Fruit fly (Drosophila melanogaster) whole organism, embryonic: Measurements from ENCODE around the gene aru.

Source experiments
- B-H1 ChIP-seq: fragments of 200-800 bp; sonication (Bioruptor generic); IDR thresholded peaks from 3 replicates; pipeline ENCODE4 v1.3.6; 2022; ENCODE audit warnings: missing biosample characterization, missing genetic modification characterization
- CG1024 ChIP-seq: fragments of 200-800 bp; sonication (Bioruptor generic); IDR thresholded peaks from 2 replicates; pipeline ENCODE4 v1.3.6; 2022; ENCODE audit warnings: missing biosample characterization, missing genetic modification characterization
- CG10979 ChIP-seq: fragments of 200-800 bp; sonication (Bioruptor generic); optimal IDR thresholded peaks from 2 replicates; lab custom pipeline; 2018; ENCODE audit warnings: missing biosample characterization, mild to moderate bottlenecking, missing genetic modification characterization, moderate library complexity
- CG11504 ChIP-seq: fragments of 200-800 bp; sonication (Bioruptor generic); optimal IDR thresholded peaks from 3 replicates; lab custom pipeline; 2019; ENCODE audit warnings: missing biosample characterization, mild to moderate bottlenecking, missing genetic modification characterization, moderate library complexity
- CG11695 ChIP-seq: fragments of 200-800 bp; sonication (Bioruptor generic); IDR thresholded peaks from 3 replicates; pipeline ENCODE4 v1.3.6; 2022; ENCODE audit warnings: missing biosample characterization, missing genetic modification characterization
- CG1233 ChIP-seq: fragments of 200-800 bp; sonication (Bioruptor generic); optimal IDR thresholded peaks from 4 replicates; lab custom pipeline; 2018; ENCODE audit warnings: missing biosample characterization, mild to moderate bottlenecking, missing genetic modification characterization
- CG12744 ChIP-seq: fragments of 200-800 bp; sonication (Bioruptor generic); optimal IDR thresholded peaks from 2 replicates; lab custom pipeline; 2016; ENCODE audit warnings: missing biosample characterization, missing genetic modification characterization
- CG14667 ChIP-seq: fragments of 200-800 bp; sonication (Bioruptor generic); IDR thresholded peaks from 2 replicates; pipeline ENCODE4 v1.3.6; 2022; ENCODE audit warnings: missing biosample characterization, missing genetic modification characterization
- CG15011 ChIP-seq: fragments of 200-800 bp; sonication (Bioruptor generic); optimal IDR thresholded peaks from 3 replicates; lab custom pipeline; 2018; ENCODE audit warnings: missing biosample characterization, mild to moderate bottlenecking, missing genetic modification characterization
- CG1529 ChIP-seq: fragments of 200-800 bp; sonication (Bioruptor generic); optimal IDR thresholded peaks from 3 replicates; lab custom pipeline; 2018; ENCODE audit warnings: missing biosample characterization, missing genetic modification characterization
- CG18011 ChIP-seq: fragments of 200-800 bp; sonication (Bioruptor generic); optimal IDR thresholded peaks from 2 replicates; lab custom pipeline; 2017; ENCODE audit warnings: missing biosample characterization, missing genetic modification characterization, mild to moderate bottlenecking, moderate library complexity, missing genotype
- CG18599 ChIP-seq: fragments of 200-800 bp; sonication (Bioruptor generic); optimal IDR thresholded peaks from 3 replicates; lab custom pipeline; 2017; ENCODE audit warnings: missing biosample characterization, missing genetic modification characterization, mild to moderate bottlenecking, moderate library complexity, missing genetic modification reagents
- CG2116 ChIP-seq: fragments of 200-800 bp; sonication (Bioruptor generic); optimal IDR thresholded peaks from 3 replicates; lab custom pipeline; 2018; ENCODE audit warnings: missing biosample characterization, mild to moderate bottlenecking, missing genetic modification characterization
- CG2889 ChIP-seq: fragments of 200-800 bp; sonication (Bioruptor generic); IDR thresholded peaks from 3 replicates; pipeline ENCODE4 v1.3.6; 2022; ENCODE audit warnings: missing biosample characterization, missing genetic modification characterization
- CG32767 ChIP-seq: fragments of 200-800 bp; sonication (Bioruptor generic); IDR thresholded peaks from 2 replicates; pipeline ENCODE4 v1.3.6; 2022; ENCODE audit warnings: missing biosample characterization, missing genetic modification characterization
- CG3847 ChIP-seq: fragments of 200-800 bp; sonication (Bioruptor generic); IDR thresholded peaks from 2 replicates; pipeline ENCODE4 v1.3.6; 2022; ENCODE audit warnings: missing biosample characterization, missing genetic modification characterization
- CG43689 ChIP-seq: fragments of 200-800 bp; sonication (Bioruptor generic); IDR thresholded peaks from 2 replicates; pipeline ENCODE4 v1.3.6; 2022; ENCODE audit warnings: missing biosample characterization, missing genetic modification characterization
- CG5953 ChIP-seq: fragments of 200-800 bp; sonication (Bioruptor generic); IDR thresholded peaks from 2 replicates; pipeline ENCODE4 v1.3.6; 2022; ENCODE audit warnings: missing biosample characterization, missing genetic modification characterization
- CG7556 ChIP-seq: fragments of 200-800 bp; sonication (Bioruptor generic); optimal IDR thresholded peaks from 2 replicates; lab custom pipeline; 2017; ENCODE audit warnings: missing biosample characterization, mild to moderate bottlenecking, missing genetic modification characterization
- CG7745 ChIP-seq: fragments of 200-800 bp; sonication (Bioruptor generic); optimal IDR thresholded peaks from 2 replicates; lab custom pipeline; 2018; ENCODE audit warnings: missing biosample characterization, mild to moderate bottlenecking, missing genetic modification characterization, moderate library complexity
- CG7786 ChIP-seq: fragments of 200-800 bp; sonication (Bioruptor generic); optimal IDR thresholded peaks from 2 replicates; lab custom pipeline; 2016; ENCODE audit warnings: missing biosample characterization, missing genetic modification characterization
- CG8924 ChIP-seq: fragments of 200-800 bp; optimal IDR thresholded peaks from 3 replicates; lab custom pipeline; 2019; ENCODE audit warnings: missing biosample characterization, mild to moderate bottlenecking, missing genetic modification characterization, moderate library complexity
- CG8944 ChIP-seq: fragments of 200-800 bp; sonication (Bioruptor generic); optimal IDR thresholded peaks from 3 replicates; lab custom pipeline; 2016; ENCODE audit warnings: missing biosample characterization, missing genetic modification characterization
- CG9437 ChIP-seq: fragments of 200-800 bp; sonication (Bioruptor generic); optimal IDR thresholded peaks from 2 replicates; lab custom pipeline; 2018; ENCODE audit warnings: missing biosample characterization, mild to moderate bottlenecking, missing genetic modification characterization
- CG9727 ChIP-seq: fragments of 200-800 bp; sonication (Bioruptor generic); optimal IDR thresholded peaks from 3 replicates; lab custom pipeline; 2017; ENCODE audit warnings: missing biosample characterization, mild to moderate bottlenecking, missing genetic modification characterization
- GATAe ChIP-seq: fragments of 200-800 bp; sonication (Bioruptor generic); conservative IDR thresholded peaks from 2 replicates; pipeline ENCODE4 v1.3.6; 2022; ENCODE audit warnings: missing biosample characterization, missing genetic modification characterization
- HLH3B ChIP-seq: fragments of 200-800 bp; sonication (Bioruptor generic); IDR thresholded peaks from 2 replicates; pipeline ENCODE4 v1.3.6; 2022; ENCODE audit warnings: missing biosample characterization, missing genetic modification characterization
- Lim3 ChIP-seq: fragments of 200-800 bp; sonication (Bioruptor generic); IDR thresholded peaks from 2 replicates; pipeline ENCODE4 v1.3.6; 2022; ENCODE audit warnings: missing biosample characterization, missing genetic modification characterization
- Med ChIP-seq: fragments of 200-800 bp; sonication (Bioruptor generic); peaks from one replicate; lab custom pipeline; 2016; ENCODE audit warnings: missing biosample characterization, missing genetic modification characterization, mild to moderate bottlenecking, inconsistent platforms, moderate library complexity
- Oli ChIP-seq: fragments of 200-800 bp; sonication (Bioruptor generic); optimal IDR thresholded peaks from 2 replicates; lab custom pipeline; 2018; ENCODE audit warnings: missing biosample characterization, mild to moderate bottlenecking, missing genetic modification characterization, moderate library complexity
- Ptx1 ChIP-seq: fragments of 200-800 bp; sonication (Bioruptor generic); IDR thresholded peaks from 2 replicates; pipeline ENCODE4 v1.3.6; 2022; ENCODE audit warnings: missing biosample characterization, missing genetic modification characterization
- Taf1 ChIP-seq: fragments of 200-800 bp; sonication (Bioruptor generic); IDR thresholded peaks from 2 replicates; pipeline ENCODE4 v1.3.6; 2022; ENCODE audit warnings: missing biosample characterization, missing genetic modification characterization
- Tbp ChIP-seq: fragments of >200 bp; optimal IDR thresholded peaks from 2 replicates; lab custom pipeline; 2018; ENCODE audit warnings: missing biosample characterization, missing genetic modification characterization
- da ChIP-seq: fragments of 200-800 bp; sonication (Bioruptor generic); optimal IDR thresholded peaks from 2 replicates; lab custom pipeline; 2016; ENCODE audit warnings: missing biosample characterization, missing genetic modification characterization
- dm ChIP-seq: fragments of 200-800 bp; sonication (Bioruptor generic); optimal IDR thresholded peaks from 3 replicates; lab custom pipeline; 2016; ENCODE audit warnings: missing biosample characterization, missing genetic modification characterization
- dmrt11E ChIP-seq: fragments of 200-800 bp; sonication (Bioruptor generic); optimal IDR thresholded peaks from 3 replicates; lab custom pipeline; 2018; ENCODE audit warnings: missing biosample characterization, mild to moderate bottlenecking, missing genetic modification characterization, moderate library complexity
- esg ChIP-seq: fragments of 200-800 bp; sonication (Bioruptor generic); conservative IDR thresholded peaks from 2 replicates; pipeline ENCODE4 v1.3.6; 2022; ENCODE audit warnings: missing biosample characterization, missing genetic modification characterization
- grau ChIP-seq: fragments of 200-800 bp; optimal IDR thresholded peaks from 3 replicates; lab custom pipeline; 2019; ENCODE audit warnings: missing biosample characterization, mild to moderate bottlenecking, missing genetic modification characterization, moderate library complexity
- hbn ChIP-seq: fragments of 200-800 bp; sonication (Bioruptor generic); IDR thresholded peaks from 2 replicates; pipeline ENCODE4 v1.3.6; 2022; ENCODE audit warnings: missing biosample characterization, missing genetic modification characterization; ENCODE audit not compliant: partially characterized antibody
- kni ChIP-seq: fragments of 200-800 bp; sonication (Bioruptor generic); optimal IDR thresholded peaks from 3 replicates; lab custom pipeline; 2017; ENCODE audit warnings: mild to moderate bottlenecking, missing biosample characterization, missing genetic modification reagents, missing genetic modification characterization
- lab ChIP-seq: fragments of 200-800 bp; sonication (Bioruptor generic); optimal IDR thresholded peaks from 3 replicates; lab custom pipeline; 2017; ENCODE audit warnings: missing biosample characterization, missing genetic modification characterization, mild to moderate bottlenecking, moderate library complexity, missing genetic modification reagents
- mam ChIP-seq: fragments of 200-800 bp; sonication (Bioruptor generic); optimal IDR thresholded peaks from 3 replicates; lab custom pipeline; 2016; ENCODE audit warnings: missing biosample characterization, missing genetic modification characterization
- mld ChIP-seq: fragments of 200-800 bp; sonication (Bioruptor generic); IDR thresholded peaks from 3 replicates; pipeline ENCODE4 v1.3.6; 2022; ENCODE audit warnings: missing biosample characterization, missing genetic modification characterization; ENCODE audit not compliant: partially characterized antibody
- nerfin-1 ChIP-seq: fragments of 200-800 bp; sonication (Bioruptor generic); optimal IDR thresholded peaks from 3 replicates; lab custom pipeline; 2019; ENCODE audit warnings: missing biosample characterization, mild to moderate bottlenecking, missing genetic modification characterization, moderate library complexity
- pb ChIP-seq: fragments of 200-800 bp; sonication (Bioruptor generic); optimal IDR thresholded peaks from 3 replicates; lab custom pipeline; 2016; ENCODE audit warnings: missing biosample characterization, missing genetic modification characterization
- pnt ChIP-seq: fragments of 200-800 bp; sonication (Bioruptor generic); optimal IDR thresholded peaks from 3 replicates; lab custom pipeline; 2016; ENCODE audit warnings: missing biosample characterization, missing genetic modification characterization
- rib ChIP-seq: fragments of 200-800 bp; sonication (Bioruptor generic); IDR thresholded peaks from 2 replicates; pipeline ENCODE4 v1.3.6; 2022; ENCODE audit warnings: missing biosample characterization, missing genetic modification characterization
- row ChIP-seq: fragments of 200-800 bp; sonication (Bioruptor generic); IDR thresholded peaks from 3 replicates; pipeline ENCODE4 v1.3.6; 2022; ENCODE audit warnings: missing biosample characterization, missing genetic modification characterization
- ttk ChIP-seq: fragments of 200-800 bp; sonication (Bioruptor generic); IDR thresholded peaks from 2 replicates; pipeline ENCODE4 v2.1.2; 2022; ENCODE audit warnings: missing biosample characterization, missing genetic modification characterization
- unpg ChIP-seq: fragments of 200-800 bp; sonication (Bioruptor generic); optimal IDR thresholded peaks from 3 replicates; lab custom pipeline; 2018; ENCODE audit warnings: missing biosample characterization, mild to moderate bottlenecking, missing genetic modification characterization, moderate library complexity
- zfh2 ChIP-seq: fragments of 200-800 bp; sonication (Bioruptor generic); optimal IDR thresholded peaks from 2 replicates; lab custom pipeline; 2016; ENCODE audit warnings: missing biosample characterization, missing genetic modification characterization

The aru gene

dm6 chr2L:889799-890198 is 21.6 kb upstream of the aru start (continued):
- TF ChIP-seq grau (no peak), CG18011 (GFP tag; lab: Kevin White, UChicago) (no peak), CG11504 (tag; lab: Kevin White, UChicago) (peak; percentile 3), CG8944 (GFP tag; lab: Kevin White, UChicago) (no peak), Taf1 (GFP tag; lab: Robert Waterston, UW) (peak; percentile 26; the same call in 1 of the 2 replicates), rib (GFP tag; lab: Robert Waterston, UW) (no peak), pb (GFP tag; lab: Kevin White, UChicago) (no peak), CG11695 (0 out of 3 replicates have a peak, but pooled peaks have one; percentile 19), HLH3B (GFP tag; lab: Robert Waterston, UW) (peak; percentile 44; the same call in 1 of the 2 replicates), CG1233 (GFP tag; lab: Kevin White, UChicago) (no peak), CG2116 (GFP tag; lab: Kevin White, UChicago) (no peak), kni (no peak), CG32767 (GFP tag; lab: Robert Waterston, UW) (peak; percentile 31; the same call in 1 of the 2 replicates), CG7745 (no peak), CG7786 (GFP tag; lab: Kevin White, UChicago) (peak; percentile 54), dm (GFP tag; lab: Kevin White, UChicago) (no peak), ttk (GFP tag; lab: Robert Waterston, UW) (peak; percentile 40; the same call in 1 of the 2 replicates), dmrt11E (tag; lab: Kevin White, UChicago) (no peak), esg (GFP tag; lab: Robert Waterston, UW) (peak; percentile 60; the same call in 1 of the 2 replicates), CG7556 (GFP tag; lab: Kevin White, UChicago) (peak; percentile 11), CG18599 (peak; percentile 40), CG43689 (no peak), unpg (GFP tag; lab: Kevin White, UChicago) (no peak), Lim3 (no peak), hbn (GFP tag; lab: Robert Waterston, UW) (no peak), CG9437 (GFP tag; lab: Kevin White, UChicago) (peak; percentile 18), B-H1 (GFP tag; lab: Robert Waterston, UW) (no peak; the same call in 2 of the 3 replicates), CG2889 (GFP tag; lab: Robert Waterston, UW) (peak; percentile 40; the same call in 1 of the 3 replicates), pnt (no peak), Tbp (GFP tag; lab: Kevin White, UChicago) (no peak), mld (GFP tag; lab: Robert Waterston, UW) (no peak), zfh2 (GFP tag; lab: Kevin White, UChicago) (no peak), mam (GFP tag; lab: Kevin White, UChicago) (peak; percentile 25), CG12744 (GFP tag; lab: Kevin White, UChicago) (no peak), CG8924 (tag; lab: Kevin White, UChicago) (peak; percentile 26), CG5953 (GFP tag; lab: Robert Waterston, UW) (peak; percentile 39; the same call in 1 of the 2 replicates), GATAe (GFP tag; lab: Robert Waterston, UW) (no peak), CG10979 (tag; lab: Kevin White, UChicago) (no peak), CG14667 (GFP tag; lab: Robert Waterston, UW) (0 out of 2 replicates have a peak, but pooled peaks have one; percentile 37), Med (GFP tag; lab: Kevin White, UChicago) (peak; percentile 63), CG15011 (no peak), nerfin-1 (tag; lab: Kevin White, UChicago) (no peak), Oli (peak; percentile 12), CG1529 (GFP tag; lab: Kevin White, UChicago) (peak; percentile 21), CG9727 (no peak), lab (GFP tag; lab: Kevin White, UChicago) (peak; percentile 34), Ptx1 (peak; percentile 27; the same call in 1 of the 2 replicates), CG3847 (peak; percentile 44), row (GFP tag; lab: Robert Waterston, UW) (peak; percentile 79), CG1024 (no peak), da (GFP tag; lab: Kevin White, UChicago) (no peak)
